Fruit fly (Drosophila melanogaster) whole organism, pupa: ENCODE data around the gene CG13454.

Experiments used
- CG14655 ChIP-seq: fragments of 200-800 bp; sonication (Bioruptor generic); optimal IDR thresholded peaks from 3 replicates; lab custom pipeline; 2017; ENCODE audit warnings: mild to moderate bottlenecking, missing biosample characterization, missing genetic modification reagents, missing genetic modification characterization
- CG15710 ChIP-seq: fragments of 200-800 bp; sonication (Bioruptor generic); optimal IDR thresholded peaks from 2 replicates; lab custom pipeline; 2018; ENCODE audit warnings: missing biosample characterization, mild to moderate bottlenecking, missing genetic modification characterization, moderate library complexity
- CG34367 ChIP-seq: fragments of 200-800 bp; sonication (Bioruptor generic); optimal IDR thresholded peaks from 2 replicates; lab custom pipeline; 2018; ENCODE audit warnings: missing biosample characterization, mild to moderate bottlenecking, missing genetic modification characterization
- CG9948 ChIP-seq: fragments of 200-800 bp; sonication (Bioruptor generic); optimal IDR thresholded peaks from 2 replicates; lab custom pipeline; 2018; ENCODE audit warnings: missing biosample characterization, mild to moderate bottlenecking, missing genetic modification characterization, moderate library complexity
- D1 ChIP-seq: fragments of 200-800 bp; sonication (Bioruptor generic); optimal IDR thresholded peaks from 2 replicates; lab custom pipeline; 2018; ENCODE audit warnings: missing biosample characterization, mild to moderate bottlenecking, missing genetic modification characterization, moderate library complexity
- Ets98B ChIP-seq: fragments of 200-800 bp; sonication (Bioruptor generic); IDR thresholded peaks from 2 replicates; pipeline ENCODE4 v1.3.6; 2022; ENCODE audit warnings: missing biosample characterization, missing genetic modification characterization
- fd96Ca ChIP-seq: fragments of 200-800 bp; sonication (Bioruptor generic); IDR thresholded peaks from 3 replicates; pipeline ENCODE4 v1.3.6; 2022; ENCODE audit warnings: missing biosample characterization, missing genetic modification characterization
- rn ChIP-seq: fragments of 200-800 bp; sonication (Bioruptor generic); IDR thresholded peaks from 2 replicates; pipeline ENCODE4 v1.3.6; 2022; ENCODE audit warnings: missing biosample characterization, missing genetic modification characterization

DNA sequence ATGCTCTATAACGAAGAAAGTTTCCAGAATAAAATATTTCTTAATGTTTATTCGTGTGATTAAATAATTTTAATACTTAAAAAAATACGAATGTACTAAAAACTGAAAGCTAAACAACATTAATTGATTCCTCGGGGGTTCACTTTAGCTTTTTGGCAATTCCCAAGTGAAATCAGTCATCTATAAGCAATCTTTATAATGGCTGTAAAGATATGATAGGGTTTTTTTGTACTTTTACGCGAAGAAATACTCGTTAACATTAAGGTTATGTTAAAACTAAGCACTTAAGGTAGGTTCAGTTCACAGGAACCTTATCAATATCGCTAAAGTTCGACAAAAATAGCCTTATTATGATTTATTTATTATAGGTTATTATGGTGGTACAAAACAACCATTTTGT is 3.1 kb upstream of the CG13454 start:
- TF ChIP-seq Ets98B (GFP tag; lab: Robert Waterston, UW) (no peak), CG9948 (tag; lab: Kevin White, UChicago) (no peak), rn (no peak), CG14655 (GFP tag; lab: Kevin White, UChicago) (no peak), D1 (tag; lab: Kevin White, UChicago) (no peak), CG34367 (no peak), fd96Ca (no peak), CG15710 (tag; lab: Kevin White, UChicago) (no peak)
